Worm (Caenorhabditis elegans): ENCODE results near the gene F32D8.8.

DNA sequence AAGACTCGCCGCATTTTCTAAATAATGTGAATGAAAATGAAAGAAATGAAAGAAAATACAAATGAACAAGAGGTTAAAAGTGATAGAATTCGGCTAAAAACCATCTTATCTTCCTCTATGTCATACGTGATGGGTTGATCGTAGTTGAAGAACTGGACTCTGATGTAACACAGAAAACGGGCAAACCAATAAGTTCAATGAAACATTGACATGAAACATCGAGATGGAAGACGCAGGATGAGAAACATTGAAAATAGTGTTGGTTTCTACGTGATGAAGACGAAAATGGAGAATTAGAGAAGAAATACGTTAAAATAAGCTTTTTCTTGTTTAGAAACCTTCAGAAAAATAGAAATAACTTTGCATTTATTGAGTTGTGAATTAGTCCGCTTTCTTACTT is 11.6 kb downstream of the F32D8.8 start, which contains the start of gene F32D8.12:
- TF ChIP-seq bed-2 (GFP tag; IDR thresholded peaks at IDR 0.05) (no peak), rec-8 (tag; optimal IDR thresholded peaks at IDR 0.05) (no peak), aptf-2 (GFP tag; conservative IDR thresholded peaks at IDR 0.05) (no peak), hmg-20 (GFP tag; IDR thresholded peaks at IDR 0.05) (no peak), T26A5.8 (tag; optimal IDR thresholded peaks at IDR 0.05) (no peak), snpc-1.3 (tag; optimal IDR thresholded peaks at IDR 0.05; ENCODE audit: insufficient read depth) (no peak), dox-1 (GFP tag; IDR thresholded peaks at IDR 0.05) (no peak), F57C9.4 (tag; optimal IDR thresholded peaks at IDR 0.05) (no peak), C06A6.2 (GFP tag; conservative IDR thresholded peaks at IDR 0.05) (no peak)
